Worm (Caenorhabditis elegans): Measurements from ENCODE around the gene frpr-13.
"Not testable (repeated sequence)": the region's sequence is repeated elsewhere in the genome, so short reads cannot be mapped to it uniquely, and the experiment has no call there.

The frpr-13 gene

ce11 chrV:8898756-8899155 lies at the start of gene frpr-13:
TSS of gene frpr-13 (plus strand) at chrV:8899056.
- TF ChIP-seq unc-62 (GFP tag; optimal IDR thresholded peaks at IDR 0.05), result no peak

- not testable (repeated sequence) for TF ChIP-seq unc-62 (GFP tag; optimal IDR thresholded peaks at IDR 0.05)
These were observed 36.9 kb upstream of the frpr-13 start, which contains the start of gene F07B7.12 for ce11 chrV:8861949-8862348. TSS of gene F07B7.12 (minus strand) at chrV:8862049.

- TF ChIP-seq unc-62 (GFP tag; optimal IDR thresholded peaks at IDR 0.05), result not testable (repeated sequence)
These were observed 875 bp upstream of the frpr-13 start, which contains the start of the genes his-17 and his-18 for ce11 chrV:8897942-8898419. TSS of gene his-17 (minus strand) at chrV:8897992. TSS of gene his-18 (plus strand) at chrV:8898228.

- no peak for TF ChIP-seq unc-62 (GFP tag; optimal IDR thresholded peaks at IDR 0.05)
These were observed 3.8 kb downstream of the frpr-13 start, which contains the start of gene frpr-12 for ce11 chrV:8902697-8903096. TSS of gene frpr-12 (plus strand) at chrV:8902997.

ce11 chrV:8903916-8904315 lies 5.1 kb downstream of the frpr-13 start:
- TF ChIP-seq unc-62 (GFP tag; optimal IDR thresholded peaks at IDR 0.05), result no peak

- no peak for TF ChIP-seq unc-62 (GFP tag; optimal IDR thresholded peaks at IDR 0.05)
These were observed 6.8 kb downstream of the frpr-13 start for ce11 chrV:8905656-8906055.

- no peak for TF ChIP-seq unc-62 (GFP tag; optimal IDR thresholded peaks at IDR 0.05)
These were observed 8.0 kb downstream of the frpr-13 start, which contains the start of gene frpr-11 for ce11 chrV:8906896-8907295. TSS of gene frpr-11 (plus strand) at chrV:8907196.

ce11 chrV:8913940-8914339 lies 15.1 kb downstream of the frpr-13 start, which contains the start of gene mod-1:
TSS of gene mod-1 (minus strand) at chrV:8914040.
- TF ChIP-seq unc-62 (GFP tag; optimal IDR thresholded peaks at IDR 0.05), result no peak

ce11 chrV:8922781-8923180 lies 23.9 kb downstream of the frpr-13 start, which contains the start of gene ttr-47:
TSS of gene ttr-47 (plus strand) at chrV:8923088.
- no peak for TF ChIP-seq unc-62 (GFP tag; optimal IDR thresholded peaks at IDR 0.05)

ce11 chrV:8927715-8928114 lies 28.9 kb downstream of the frpr-13 start:
- TF ChIP-seq unc-62 (GFP tag; optimal IDR thresholded peaks at IDR 0.05), result no peak

- TF ChIP-seq unc-62 (GFP tag; optimal IDR thresholded peaks at IDR 0.05), result no peak
These were observed 30.1 kb downstream of the frpr-13 start, which contains the start of gene H14N18.4 for ce11 chrV:8928967-8929366. TSS of gene H14N18.4 (minus strand) at chrV:8928978.

ce11 chrV:8932318-8932717 lies 33.5 kb downstream of the frpr-13 start, which contains the start of gene H14N18.2:
TSS of gene H14N18.2 (plus strand) at chrV:8932618.
- TF ChIP-seq unc-62 (GFP tag; optimal IDR thresholded peaks at IDR 0.05), result no peak

ce11 chrV:8934264-8934663 lies 35.4 kb downstream of the frpr-13 start:
- TF ChIP-seq unc-62 (GFP tag; optimal IDR thresholded peaks at IDR 0.05), result no peak

ce11 chrV:8935104-8935503 lies 36.2 kb downstream of the frpr-13 start:
- no peak for TF ChIP-seq unc-62 (GFP tag; optimal IDR thresholded peaks at IDR 0.05)

ce11 chrV:8936184-8936589 lies 37.3 kb downstream of the frpr-13 start, which contains the start of gene unc-23:
TSS of gene unc-23 (plus strand) at chrV:8936359.
- no peak for TF ChIP-seq unc-62 (GFP tag; optimal IDR thresholded peaks at IDR 0.05)

- no peak for TF ChIP-seq unc-62 (GFP tag; optimal IDR thresholded peaks at IDR 0.05)
These were observed 38.1 kb downstream of the frpr-13 start for ce11 chrV:8936791-8937475.

Measured in whole organism, dauer.